Fruit fly (Drosophila melanogaster) whole organism: ENCODE results near the gene siz.

ENCODE experiments used
- CG8478 ChIP-seq: fragments of >200 bp; optimal IDR thresholded peaks from 2 replicates; lab custom pipeline; 2018; ENCODE audit warnings: inconsistent platforms
- Dll ChIP-seq: fragments of >200 bp; optimal IDR thresholded peaks from 2 replicates; lab custom pipeline; 2017
- EcR ChIP-seq, 2 experiments: fragments of >200 bp; optimal IDR thresholded peaks; 2 replicates each; lab custom pipeline; 2017; ENCODE audit warnings: missing biosample characterization in 2 of 2, missing genetic modification characterization in 2 of 2, missing genetic modification reagents in 2 of 2
- pan ChIP-seq: fragments of >200 bp; optimal IDR thresholded peaks from 2 replicates; lab custom pipeline; 2017
- psq ChIP-seq: fragments of >200 bp; optimal IDR thresholded peaks from 2 replicates; lab custom pipeline; 2017
- usp ChIP-seq: fragments of >200 bp; optimal IDR thresholded peaks from 2 replicates; lab custom pipeline; 2017; ENCODE audit warnings: missing biosample characterization, missing genetic modification characterization, mixed read lengths

Gene siz

dm6 chr3L:21034281-21035221, at the start of gene siz:
Gene siz, plus strand, starts transcription at chr3L:21034535.
- TF ChIP-seq usp (GFP tag; lab: Kevin White, UChicago) (no peak), pan (no peak), EcR (GFP tag; optimal IDR thresholded peaks at IDR 0.05; lab: Kevin White, UChicago) (no peak), CG8478 (lab: Kevin White, UChicago) (no peak), psq (no peak), Dll (lab: Kevin White, UChicago) (no peak)

DNA sequence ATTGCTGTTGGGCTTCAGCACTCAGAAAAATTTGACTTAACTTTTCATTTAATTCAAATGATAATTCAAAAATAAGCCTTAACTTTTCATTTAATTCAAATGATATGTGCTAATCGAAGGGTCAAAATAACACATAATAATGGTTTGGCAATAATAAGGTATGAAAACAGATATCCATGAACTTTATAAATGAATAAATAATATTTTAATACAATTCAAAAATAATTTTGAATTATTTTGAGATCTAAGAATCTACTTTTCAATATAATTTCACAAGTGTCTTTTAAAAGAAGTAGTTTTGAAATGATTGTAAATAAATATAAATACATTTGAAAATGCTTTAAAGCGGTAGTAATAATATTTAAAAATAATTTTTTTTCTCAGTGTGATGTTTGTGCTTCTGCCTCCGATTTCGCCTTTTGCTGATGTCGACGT, 47.4 kb upstream of the siz start:
- TF ChIP-seq psq (no peak), EcR (GFP tag; optimal IDR thresholded peaks at IDR 0.05; lab: Kevin White, UChicago) (no peak), CG8478 (lab: Kevin White, UChicago) (no peak), pan (no peak)

- TF ChIP-seq EcR (GFP tag; optimal IDR thresholded peaks at IDR 0.05; lab: Kevin White, UChicago) (no peak), CG8478 (lab: Kevin White, UChicago) (no peak), pan (no peak), usp (GFP tag; lab: Kevin White, UChicago) (no peak)
These were observed 46.4 kb upstream of the siz start for dm6 chr3L:20987895-20988294.

dm6 chr3L:20988862-20989261, 45.5 kb upstream of the siz start:
- TF ChIP-seq Dll (lab: Kevin White, UChicago), result no peak
- no peak for TF ChIP-seq usp (GFP tag; lab: Kevin White, UChicago)
- TF ChIP-seq pan, result no peak
- no peak for TF ChIP-seq psq
- TF ChIP-seq EcR (GFP tag; optimal IDR thresholded peaks at IDR 0.05; lab: Kevin White, UChicago), result no peak
- TF ChIP-seq CG8478 (lab: Kevin White, UChicago), result no peak

DNA sequence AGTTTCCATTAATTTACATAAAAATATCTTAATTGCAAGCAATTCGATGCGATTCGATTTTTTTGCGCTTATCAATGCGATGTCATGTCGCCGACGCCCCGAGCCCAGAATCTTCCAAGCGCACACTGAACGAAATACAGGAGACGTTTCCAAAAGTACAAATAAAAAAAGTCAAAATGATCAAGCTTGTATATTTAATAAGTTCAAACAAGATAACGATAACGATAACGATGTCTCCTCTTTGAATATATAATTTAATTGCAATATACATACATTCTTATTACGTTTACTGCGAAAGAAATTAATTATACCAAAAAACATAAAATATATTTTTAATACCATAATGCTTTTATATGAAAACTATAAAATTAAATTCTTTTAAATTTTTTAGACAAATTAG, 44.1 kb upstream of the siz start:
- TF ChIP-seq EcR (GFP tag; optimal IDR thresholded peaks at IDR 0.05; lab: Kevin White, UChicago), result no peak
- TF ChIP-seq pan, result no peak
- no peak for TF ChIP-seq Dll (lab: Kevin White, UChicago)
- no peak for TF ChIP-seq usp (GFP tag; lab: Kevin White, UChicago)
- no peak for TF ChIP-seq CG8478 (lab: Kevin White, UChicago)
- no peak for TF ChIP-seq psq

DNA sequence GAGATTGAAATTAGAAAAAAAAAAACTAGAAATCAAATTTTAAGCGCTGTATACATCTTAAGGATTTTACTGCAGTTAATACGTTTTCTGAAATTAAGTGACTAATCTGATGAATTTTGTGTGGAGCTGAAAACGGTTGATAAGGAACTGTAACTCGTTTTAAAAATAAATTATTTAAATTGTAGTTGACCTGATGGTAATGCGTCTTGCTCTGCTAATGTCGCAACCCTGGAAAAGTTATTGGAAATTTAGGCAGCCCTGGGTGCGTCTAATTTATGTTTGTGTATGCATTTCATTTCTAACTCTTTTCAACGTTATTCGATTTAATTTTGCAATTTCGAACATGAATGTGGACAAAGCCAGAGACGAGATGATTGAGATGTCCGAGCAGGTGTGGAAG, 43.0 kb upstream of the siz start, which contains the start of gene CG12984:
CG12984 (plus strand) TSS at position 301 of the 400 bp plus-strand sequence.
- TF ChIP-seq usp (GFP tag; lab: Kevin White, UChicago) (no peak), Dll (lab: Kevin White, UChicago) (no peak), pan (no peak), psq (no peak), CG8478 (lab: Kevin White, UChicago) (no peak), EcR (GFP tag; optimal IDR thresholded peaks at IDR 0.05; lab: Kevin White, UChicago) (no peak)

dm6 chr3L:20999639-21000038, 34.7 kb upstream of the siz start:
- TF ChIP-seq EcR (GFP tag; optimal IDR thresholded peaks at IDR 0.05; lab: Kevin White, UChicago) (no peak), CG8478 (lab: Kevin White, UChicago) (no peak), Dll (lab: Kevin White, UChicago) (no peak), pan (no peak), psq (no peak), usp (GFP tag; lab: Kevin White, UChicago) (no peak)

dm6 chr3L:21007364-21008254, 26.7 kb upstream of the siz start:
- TF ChIP-seq usp (GFP tag; lab: Kevin White, UChicago) (no peak), EcR (GFP tag; optimal IDR thresholded peaks at IDR 0.05; lab: Kevin White, UChicago) (no peak), pan (no peak), Dll (lab: Kevin White, UChicago) (no peak), CG8478 (lab: Kevin White, UChicago) (no peak), psq (no peak)

- TF ChIP-seq EcR (GFP tag; optimal IDR thresholded peaks at IDR 0.05; lab: Kevin White, UChicago) (peak in 1 of 2 experiments; percentile 17), psq (no peak), pan (no peak), CG8478 (lab: Kevin White, UChicago) (no peak), usp (GFP tag; lab: Kevin White, UChicago) (no peak), Dll (lab: Kevin White, UChicago) (no peak)
These were observed 26.0 kb upstream of the siz start for dm6 chr3L:21008255-21008815.

DNA sequence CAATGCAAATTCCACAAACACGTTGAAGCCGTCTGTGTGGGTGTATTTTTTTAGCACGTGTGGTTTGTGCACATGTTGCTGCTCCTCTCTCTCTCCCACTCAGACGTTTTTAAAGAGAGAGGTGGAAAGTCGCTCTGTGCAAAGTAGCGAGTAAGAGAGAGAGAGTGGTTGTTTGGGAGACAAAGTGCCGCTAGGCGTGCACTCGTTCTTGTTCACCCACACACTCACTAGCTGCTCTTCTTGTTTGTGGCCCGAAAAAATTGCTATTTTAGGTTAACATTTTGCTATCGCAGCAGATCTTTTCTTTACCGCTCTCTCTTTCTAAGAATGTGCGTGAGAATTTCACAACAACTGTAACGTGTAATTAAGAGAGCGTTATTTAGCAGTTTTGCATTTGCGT, 25.4 kb upstream of the siz start:
- TF ChIP-seq Dll (lab: Kevin White, UChicago) (peak; percentile 44), CG8478 (lab: Kevin White, UChicago) (no peak)

DNA sequence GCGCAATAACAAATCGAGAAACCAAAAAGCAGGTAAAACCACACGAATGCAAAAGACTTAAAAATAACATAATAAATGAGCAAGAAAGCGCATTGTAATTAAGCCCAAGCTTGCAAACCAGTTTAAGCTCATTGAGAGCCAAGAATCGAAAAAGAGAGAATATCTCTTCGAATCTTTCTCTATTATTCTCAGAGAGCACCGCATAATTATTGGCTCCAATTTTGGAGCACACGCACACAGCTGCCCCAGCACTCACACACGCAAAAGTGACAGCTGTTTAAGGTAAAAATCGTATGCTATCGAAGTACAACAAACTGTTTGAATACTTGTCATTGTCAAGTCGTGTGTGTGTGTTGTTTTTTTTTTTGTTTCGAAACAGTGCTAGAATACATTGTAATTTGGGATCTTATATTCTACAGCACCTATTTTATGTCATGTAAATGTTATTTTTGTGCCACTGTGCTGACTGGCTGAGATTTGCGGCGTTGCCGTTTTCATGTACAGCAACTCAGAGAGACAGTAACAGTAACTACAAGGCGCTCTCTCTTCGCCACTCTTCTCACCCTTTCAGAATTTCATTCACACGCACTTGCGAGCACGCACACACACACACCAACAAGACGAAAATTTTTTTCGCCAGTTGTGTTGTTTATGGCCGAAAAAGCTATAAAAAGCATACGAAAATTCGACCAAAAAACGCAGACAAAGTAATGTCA, 24.8 kb upstream of the siz start:
- TF ChIP-seq EcR (GFP tag; optimal IDR thresholded peaks at IDR 0.05; lab: Kevin White, UChicago) (no peak), Dll (lab: Kevin White, UChicago) (peak; percentile 66)
